Fruit fly (Drosophila melanogaster): Measurements from ENCODE around the gene ppk27.

The ppk27 gene

dm6 chr3L:3772284-3772987 lies 17.4 kb upstream of the ppk27 start (continued):
- TF ChIP-seq HHEX (GFP tag; optimal IDR thresholded peaks at IDR 0.05) (no peak), CG10209 (GFP tag; optimal IDR thresholded peaks at IDR 0.05) (peak; percentile 10), chinmo (GFP tag; IDR thresholded peaks at IDR 0.05; ENCODE audit: partially characterized antibody) (0 out of 4 replicates have a peak, but pooled peaks have one; percentile 54), HLH54F (GFP tag; optimal IDR thresholded peaks at IDR 0.05) (peak; percentile 5), lab (GFP tag; optimal IDR thresholded peaks at IDR 0.05) (peak; percentile 20), pfk (GFP tag; optimal IDR thresholded peaks at IDR 0.05) (no peak), BEAF-32 (GFP tag; optimal IDR thresholded peaks at IDR 0.05) (peak; percentile 48), CG12942 (GFP tag; optimal IDR thresholded peaks at IDR 0.05) (no peak), CG9817 (tag; optimal IDR thresholded peaks at IDR 0.05) (peak; percentile 54), Hr39 (optimal IDR thresholded peaks at IDR 0.05) (no peak), CG12659 (GFP tag; optimal IDR thresholded peaks at IDR 0.05) (peak; percentile 2), CG12769 (tag; optimal IDR thresholded peaks at IDR 0.05) (peak; percentile 23), Hr51 (GFP tag; optimal IDR thresholded peaks at IDR 0.05) (peak in 1 of 2 experiments; percentile 60), HmgZ (tag; optimal IDR thresholded peaks at IDR 0.05) (peak; percentile 29), Dek (tag; optimal IDR thresholded peaks at IDR 0.05) (peak; percentile 12), CG13424 (tag; optimal IDR thresholded peaks at IDR 0.05) (peak; percentile 49), nmo (GFP tag; optimal IDR thresholded peaks at IDR 0.05) (no peak), inv (GFP tag; IDR thresholded peaks at IDR 0.05; ENCODE audit: partially characterized antibody) (no peak), MESR4 (GFP tag; optimal IDR thresholded peaks at IDR 0.05) (no peak), Atf6 (GFP tag; IDR thresholded peaks at IDR 0.05) (0 out of 2 replicates have a peak, but pooled peaks have one; percentile 29), CG2889 (GFP tag; IDR thresholded peaks at IDR 0.05) (0 out of 3 replicates have a peak, but pooled peaks have one; percentile 9), Drgx (GFP tag; IDR thresholded peaks at IDR 0.05) (peak; percentile 45), zfh2 (GFP tag; optimal IDR thresholded peaks at IDR 0.05) (peak; percentile 34), CG34422 (GFP tag; IDR thresholded peaks at IDR 0.05) (peak; percentile 43; the same call in 1 of the 3 replicates), dati (GFP tag; IDR thresholded peaks at IDR 0.05) (no peak), CrebB (tag; optimal IDR thresholded peaks at IDR 0.05) (no peak), CG14050 (GFP tag; IDR thresholded peaks at IDR 0.05) (no peak), NFAT (GFP tag; IDR thresholded peaks at IDR 0.05) (no peak), sens (GFP tag) (peak; percentile 69), CG1603 (tag; optimal IDR thresholded peaks at IDR 0.05) (peak; percentile 21), CG14860 (GFP tag; IDR thresholded peaks at IDR 0.05; ENCODE audit: partially characterized antibody) (no peak), slbo (GFP tag; IDR thresholded peaks at IDR 0.05) (peak; percentile 64; the same call in 1 of the 2 replicates), C15 (GFP tag; IDR thresholded peaks at IDR 0.05) (0 out of 3 replicates have a peak, but pooled peaks have one; percentile 18), CG7987 (GFP tag; optimal IDR thresholded peaks at IDR 0.05) (peak; percentile 11), CG8388 (GFP tag; optimal IDR thresholded peaks at IDR 0.05) (no peak), ftz-f1 (GFP tag; optimal IDR thresholded peaks at IDR 0.05) (no peak), NfI (GFP tag; optimal IDR thresholded peaks at IDR 0.05) (peak; percentile 44), Abd-B (GFP tag; optimal IDR thresholded peaks at IDR 0.05) (no peak), CG8290 (GFP tag; optimal IDR thresholded peaks at IDR 0.05) (no peak), CG8290 (tag; optimal IDR thresholded peaks at IDR 0.05) (peak in 1 of 2 experiments; percentile 56), caup (GFP tag; optimal IDR thresholded peaks at IDR 0.05; ENCODE audit: severe bottlenecking) (no peak), Hsf (GFP tag; optimal IDR thresholded peaks at IDR 0.05) (no peak), Atf3 (GFP tag; optimal IDR thresholded peaks at IDR 0.05) (no peak), vnd (GFP tag; IDR thresholded peaks at IDR 0.05; ENCODE audit: partially characterized antibody) (no peak), az2 (GFP tag; optimal IDR thresholded peaks at IDR 0.05) (peak; percentile 26), HLH3B (GFP tag; IDR thresholded peaks at IDR 0.05) (0 out of 2 replicates have a peak, but pooled peaks have one; percentile 13), CG7963 (GFP tag; IDR thresholded peaks at IDR 0.05; ENCODE audit: partially characterized antibody) (no peak), CG30403 (GFP tag; optimal IDR thresholded peaks at IDR 0.05) (peak; percentile 29)
